Worm (Caenorhabditis elegans): ENCODE results near the gene T26G10.4.
A peak's percentile ranks its signal among the peaks of the same experiment; 100 is the strongest.

The T26G10.4 gene

DNA sequence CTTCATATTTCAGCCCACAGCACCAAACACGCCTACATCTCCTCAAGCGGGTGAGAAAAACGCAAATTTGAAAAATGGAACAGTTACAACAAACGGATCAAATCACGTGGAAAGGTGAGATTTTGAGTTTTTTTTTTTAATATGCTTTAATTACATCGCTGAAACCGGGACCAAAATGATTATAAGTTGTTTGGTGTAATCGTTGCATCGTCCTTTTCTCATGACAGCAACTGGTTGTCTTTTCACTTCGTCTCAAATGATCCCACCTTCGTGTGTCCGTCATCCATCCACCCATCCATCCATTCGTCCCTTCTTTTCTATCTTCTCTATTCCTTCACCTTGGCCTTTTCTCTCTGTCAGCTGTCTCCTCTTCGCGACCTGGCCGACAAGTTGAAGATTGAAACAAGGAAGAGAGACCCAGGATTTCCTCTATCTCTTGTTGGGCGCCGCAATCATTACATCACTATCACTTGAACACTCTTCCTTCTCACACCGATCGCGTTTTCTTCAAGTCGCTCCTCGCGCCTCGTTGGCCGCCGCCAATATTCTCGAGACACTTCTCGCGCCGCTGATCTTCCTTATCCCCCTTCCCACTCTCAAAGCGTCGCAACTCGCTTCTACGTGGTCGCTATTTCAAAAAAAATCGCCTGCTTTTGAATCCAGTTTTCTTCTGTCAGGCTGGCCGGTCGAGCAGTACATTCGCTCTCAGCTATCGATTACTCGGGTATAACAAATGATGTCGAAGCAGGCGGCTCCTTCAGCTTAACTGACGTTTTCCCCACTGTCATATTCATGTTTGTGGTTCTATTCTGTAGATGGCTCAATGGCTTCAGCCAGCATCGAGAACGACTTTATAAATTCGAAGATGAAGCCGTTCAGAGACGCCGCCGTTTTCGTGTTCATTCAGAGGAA, 37.1 kb downstream of the T26G10.4 start (continued):
- no peak for TF ChIP-seq aly-2 (tag; optimal IDR thresholded peaks at IDR 0.05)
- TF ChIP-seq fos-1 (tag; optimal IDR thresholded peaks at IDR 0.05), result no peak
- TF ChIP-seq Y5F2A.4 (GFP tag; optimal IDR thresholded peaks at IDR 0.05), result no peak
- TF ChIP-seq aha-1 (tag), result peak; percentile 99
- TF ChIP-seq F49E8.2 (tag; optimal IDR thresholded peaks at IDR 0.05; ENCODE audit: borderline replicate concordance), result no peak
- 0 out of 2 replicates have a peak, but pooled peaks have one; percentile 14 for TF ChIP-seq dmd-9 (GFP tag; IDR thresholded peaks at IDR 0.05)
- no peak for TF ChIP-seq attf-4 (tag; optimal IDR thresholded peaks at IDR 0.05)
- TF ChIP-seq zfp-3 (GFP tag; conservative IDR thresholded peaks at IDR 0.05), result no peak
- no peak for TF ChIP-seq snpc-4 (tag; optimal IDR thresholded peaks at IDR 0.05)
- no peak for TF ChIP-seq ceh-32 (tag; optimal IDR thresholded peaks at IDR 0.05; ENCODE audit: poor library complexity)
- TF ChIP-seq Y105C5A.15 (GFP tag; IDR thresholded peaks at IDR 0.05), result no peak
- peak in 1 of 2 experiments; percentile 53 for TF ChIP-seq lsy-2 (tag; optimal IDR thresholded peaks at IDR 0.05)
- peak in 1 of 2 experiments; percentile 39 for TF ChIP-seq mdl-1 (tag; optimal IDR thresholded peaks at IDR 0.05)
- no peak for TF ChIP-seq ztf-7 (tag; optimal IDR thresholded peaks at IDR 0.05)
- no peak for TF ChIP-seq zip-2 (tag; optimal IDR thresholded peaks at IDR 0.05)
- no peak for TF ChIP-seq lin-38 (GFP tag; IDR thresholded peaks at IDR 0.05)
- TF ChIP-seq snpc-1.2 (GFP tag; IDR thresholded peaks at IDR 0.05), result no peak
- no peak for TF ChIP-seq nhr-25 (tag; optimal IDR thresholded peaks at IDR 0.05; ENCODE audit: borderline replicate concordance, insufficient read depth)
- TF ChIP-seq lin-15B (tag; optimal IDR thresholded peaks at IDR 0.05), result no peak
- no peak for TF ChIP-seq arid-1 (GFP tag; conservative IDR thresholded peaks at IDR 0.05)
- TF ChIP-seq zip-11 (GFP tag; IDR thresholded peaks at IDR 0.05), result no peak
- no peak for TF ChIP-seq spr-3 (GFP tag; optimal IDR thresholded peaks at IDR 0.05)
- no peak for TF ChIP-seq sdz-12 (GFP tag; optimal IDR thresholded peaks at IDR 0.05)
- no peak for TF ChIP-seq mxl-2 (GFP tag; conservative IDR thresholded peaks at IDR 0.05)
- TF ChIP-seq lin-29 (GFP tag; IDR thresholded peaks at IDR 0.05), result no peak
- no peak for TF ChIP-seq lin-13 (GFP tag; optimal IDR thresholded peaks at IDR 0.05)
- no peak for TF ChIP-seq nhr-77 (tag; optimal IDR thresholded peaks at IDR 0.05)
- TF ChIP-seq mes-2 (tag; optimal IDR thresholded peaks at IDR 0.05; ENCODE audit: poor library complexity, severe bottlenecking), result peak; percentile 19
- no peak for TF ChIP-seq T20F7.1 (GFP tag; optimal IDR thresholded peaks at IDR 0.05)
- no peak for TF ChIP-seq nhr-102 (tag; optimal IDR thresholded peaks at IDR 0.05)
- no peak for TF ChIP-seq ZK546.5 (tag; optimal IDR thresholded peaks at IDR 0.05)
- no peak for TF ChIP-seq ceh-20 (GFP tag; IDR thresholded peaks at IDR 0.05)
- TF ChIP-seq ZK337.2 (GFP tag; IDR thresholded peaks at IDR 0.05), result no peak
- TF ChIP-seq nhr-237 (tag; optimal IDR thresholded peaks at IDR 0.05), result no peak
- no peak for TF ChIP-seq lin-1 (GFP tag; IDR thresholded peaks at IDR 0.05)
- no peak for TF ChIP-seq nhr-76 (tag; optimal IDR thresholded peaks at IDR 0.05)
- no peak for TF ChIP-seq Y75B8A.6 (GFP tag; IDR thresholded peaks at IDR 0.05)

- TF ChIP-seq nhr-28 (tag; optimal IDR thresholded peaks at IDR 0.05) (no peak), egl-43 (GFP tag; IDR thresholded peaks at IDR 0.05) (peak; percentile 73), F49E8.2 (tag; optimal IDR thresholded peaks at IDR 0.05; ENCODE audit: borderline replicate concordance) (no peak), nhr-6 (tag; optimal IDR thresholded peaks at IDR 0.05) (no peak), zip-2 (tag; optimal IDR thresholded peaks at IDR 0.05) (no peak), nhr-111 (GFP tag; optimal IDR thresholded peaks at IDR 0.05) (no peak), unc-62 (GFP tag; optimal IDR thresholded peaks at IDR 0.05 in 1 of 2) (peak in 1 of 2 experiments; percentile 91), unc-62 (tag; optimal IDR thresholded peaks at IDR 0.05) (no peak), ceh-32 (tag; optimal IDR thresholded peaks at IDR 0.05; ENCODE audit: poor library complexity) (no peak), nhr-48 (tag; optimal IDR thresholded peaks at IDR 0.05) (no peak), ceh-28 (tag; optimal IDR thresholded peaks at IDR 0.05) (no peak), Y5F2A.4 (GFP tag; optimal IDR thresholded peaks at IDR 0.05) (no peak), rbr-2 (tag; optimal IDR thresholded peaks at IDR 0.05) (no peak), jun-1 (tag; optimal IDR thresholded peaks at IDR 0.05) (no peak), nhr-42 (GFP tag; IDR thresholded peaks at IDR 0.05) (0 out of 2 replicates have a peak, but pooled peaks have one; percentile 49), lin-13 (GFP tag; optimal IDR thresholded peaks at IDR 0.05) (no peak), ceh-82 (tag; optimal IDR thresholded peaks at IDR 0.05) (no peak)
Measured at ce11 chrIII:9461894-9462784, 41.8 kb downstream of the T26G10.4 start.

Measured in whole organism, L4 larva.